Worm (Caenorhabditis elegans) whole organism, midembryonic: ENCODE data around the gene C27H5.2.

Experiments used
- T22C8.4 ChIP-seq: fragments of 200-800 bp; sonication (Bioruptor generic); IDR thresholded peaks from 2 replicates; pipeline ENCODE4 v1.3.6; 2022; ENCODE audit warnings: missing genetic modification characterization, missing compliant biosample characterization
- cog-1 ChIP-seq: sonication (generic microtip); optimal IDR thresholded peaks from 2 replicates; lab custom pipeline; 2016; ENCODE audit warnings: missing genetic modification characterization, missing compliant biosample characterization
- flt-1 ChIP-seq: fragments of 200-800 bp; sonication (Bioruptor generic); IDR thresholded peaks from 2 replicates; pipeline ENCODE4 v1.3.6; 2022; ENCODE audit warnings: missing genetic modification characterization, missing compliant biosample characterization
- klf-2 ChIP-seq: fragments of 200-800 bp; sonication (Bioruptor generic); conservative IDR thresholded peaks from 2 replicates; pipeline ENCODE4 v1.3.6; 2022; ENCODE audit warnings: missing genetic modification reagents, missing genetic modification characterization, missing compliant biosample characterization
- med-1 ChIP-seq: sonication (generic microtip); optimal IDR thresholded peaks from 2 replicates; lab custom pipeline; 2017; ENCODE audit warnings: missing genetic modification characterization, mild to moderate bottlenecking, missing compliant biosample characterization, antibody characterized with exemption, missing genetic modification reagents; ENCODE audit not compliant: insufficient read depth
- ref-1 ChIP-seq: fragments of 200-800 bp; sonication (Bioruptor generic); conservative IDR thresholded peaks from 2 replicates; pipeline ENCODE4 v1.3.6; 2022; ENCODE audit warnings: missing genetic modification reagents, missing genetic modification characterization, missing compliant biosample characterization
- tab-1 ChIP-seq: fragments of 200-800 bp; sonication (Bioruptor generic); IDR thresholded peaks from 2 replicates; pipeline ENCODE4 v1.3.6; 2022; ENCODE audit warnings: missing genetic modification characterization, missing compliant biosample characterization
- ztf-23 ChIP-seq: fragments of 200-800 bp; sonication (Bioruptor generic); IDR thresholded peaks from 2 replicates; pipeline ENCODE4 v1.3.6; 2022; ENCODE audit warnings: missing genetic modification reagents, missing genetic modification characterization, missing compliant biosample characterization
- ztf-29 ChIP-seq: fragments of 200-800 bp; sonication (Bioruptor generic); IDR thresholded peaks from 2 replicates; pipeline ENCODE4 v1.3.6; 2022; ENCODE audit warnings: missing genetic modification reagents, missing genetic modification characterization, missing compliant biosample characterization

C27H5.2 gene

ce11 chrII:7182630-7183029 lies 27.2 kb downstream of the C27H5.2 start:
- TF ChIP-seq flt-1 (GFP tag; lab: Robert Waterston, UW) (no peak), ztf-23 (no peak), klf-2 (GFP tag; lab: Robert Waterston, UW) (no peak), ztf-29 (GFP tag; lab: Robert Waterston, UW) (no peak), med-1 (no peak), ref-1 (GFP tag; lab: Robert Waterston, UW) (no peak), tab-1 (GFP tag; lab: Robert Waterston, UW) (no peak), T22C8.4 (no peak), cog-1 (no peak)

ce11 chrII:7183493-7184272 lies 28.3 kb downstream of the C27H5.2 start, which contains the start of gene pdl-1:
Gene pdl-1 (plus strand): TSS chrII:7183801.
- TF ChIP-seq ref-1 (GFP tag; lab: Robert Waterston, UW) (peak; percentile 94), klf-2 (GFP tag; lab: Robert Waterston, UW) (peak; percentile 94), med-1 (peak; percentile 63), flt-1 (GFP tag; lab: Robert Waterston, UW) (peak; percentile 98), ztf-23 (peak; percentile 96), ztf-29 (GFP tag; lab: Robert Waterston, UW) (peak; percentile 94), tab-1 (GFP tag; lab: Robert Waterston, UW) (peak; percentile 97), T22C8.4 (peak; percentile 95), cog-1 (peak; percentile 91)

ce11 chrII:7186117-7186516 lies 30.7 kb downstream of the C27H5.2 start:
- TF ChIP-seq flt-1 (GFP tag; lab: Robert Waterston, UW) (no peak), ztf-29 (GFP tag; lab: Robert Waterston, UW) (no peak), T22C8.4 (no peak), med-1 (no peak), cog-1 (no peak), ref-1 (GFP tag; lab: Robert Waterston, UW) (no peak), tab-1 (GFP tag; lab: Robert Waterston, UW) (no peak), ztf-23 (no peak), klf-2 (GFP tag; lab: Robert Waterston, UW) (no peak)

- TF ChIP-seq T22C8.4 (no peak), ztf-23 (no peak), med-1 (no peak), tab-1 (GFP tag; lab: Robert Waterston, UW) (no peak), flt-1 (GFP tag; lab: Robert Waterston, UW) (no peak), ref-1 (GFP tag; lab: Robert Waterston, UW) (no peak), klf-2 (GFP tag; lab: Robert Waterston, UW) (no peak), ztf-29 (GFP tag; lab: Robert Waterston, UW) (no peak), cog-1 (no peak)
Measured at ce11 chrII:7187110-7187509, 31.7 kb downstream of the C27H5.2 start, which contains the start of gene C27H5.6. Gene C27H5.6 (minus strand): TSS chrII:7187210.

- no peak for TF ChIP-seq flt-1 (GFP tag; lab: Robert Waterston, UW)
- no peak for TF ChIP-seq T22C8.4
- no peak for TF ChIP-seq tab-1 (GFP tag; lab: Robert Waterston, UW)
- no peak for TF ChIP-seq cog-1
- TF ChIP-seq med-1 = no peak
- no peak for TF ChIP-seq ztf-29 (GFP tag; lab: Robert Waterston, UW)
- TF ChIP-seq ref-1 (GFP tag; lab: Robert Waterston, UW) = no peak
- no peak for TF ChIP-seq klf-2 (GFP tag; lab: Robert Waterston, UW)
- no peak for TF ChIP-seq ztf-23
Measured at ce11 chrII:7189120-7189519, 33.7 kb downstream of the C27H5.2 start, which contains the start of gene E04F6.4. Gene E04F6.4 (plus strand): TSS chrII:7189420.

- TF ChIP-seq cog-1 = no peak
- no peak for TF ChIP-seq ztf-29 (GFP tag; lab: Robert Waterston, UW)
- no peak for TF ChIP-seq med-1
- no peak for TF ChIP-seq T22C8.4
- no peak for TF ChIP-seq tab-1 (GFP tag; lab: Robert Waterston, UW)
- TF ChIP-seq klf-2 (GFP tag; lab: Robert Waterston, UW) = no peak
- no peak for TF ChIP-seq flt-1 (GFP tag; lab: Robert Waterston, UW)
- TF ChIP-seq ref-1 (GFP tag; lab: Robert Waterston, UW) = no peak
- TF ChIP-seq ztf-23 = no peak
Measured at ce11 chrII:7195541-7195940, 40.2 kb downstream of the C27H5.2 start, which contains the start of gene acdh-12. Gene acdh-12 (minus strand): TSS chrII:7195641.

- no peak for TF ChIP-seq ztf-29 (GFP tag; lab: Robert Waterston, UW)
- no peak for TF ChIP-seq ztf-23
- no peak for TF ChIP-seq klf-2 (GFP tag; lab: Robert Waterston, UW)
- no peak for TF ChIP-seq flt-1 (GFP tag; lab: Robert Waterston, UW)
- no peak for TF ChIP-seq med-1
- no peak for TF ChIP-seq cog-1
- no peak for TF ChIP-seq T22C8.4
- no peak for TF ChIP-seq ref-1 (GFP tag; lab: Robert Waterston, UW)
- no peak for TF ChIP-seq tab-1 (GFP tag; lab: Robert Waterston, UW)
Measured at ce11 chrII:7196040-7196439, 40.7 kb downstream of the C27H5.2 start, which contains the start of gene maoc-1. Gene maoc-1 (plus strand): TSS chrII:7196276.

- TF ChIP-seq ref-1 (GFP tag; lab: Robert Waterston, UW) = no peak
Measured at ce11 chrII:7197434-7197833, 42.1 kb downstream of the C27H5.2 start.

- TF ChIP-seq ztf-23 (no peak), med-1 (no peak), T22C8.4 (no peak), klf-2 (GFP tag; lab: Robert Waterston, UW) (no peak), cog-1 (no peak), ztf-29 (GFP tag; lab: Robert Waterston, UW) (no peak), tab-1 (GFP tag; lab: Robert Waterston, UW) (no peak), ref-1 (GFP tag; lab: Robert Waterston, UW) (no peak), flt-1 (GFP tag; lab: Robert Waterston, UW) (no peak)
Measured at ce11 chrII:7199308-7199707, 43.9 kb downstream of the C27H5.2 start, which contains the start of gene E04F6.6. Gene E04F6.6 (minus strand): TSS chrII:7199565.
